Worm (Caenorhabditis elegans) whole organism, L4 larva: Measurements from ENCODE around the gene Y116A8C.468.
"Not testable (repeated sequence)": the region's sequence is repeated elsewhere in the genome, so short reads cannot be mapped to it uniquely, and the experiment has no call there.

Experiments
- F10B5.3 ChIP-seq: sonication (generic microtip); optimal IDR thresholded peaks from 2 replicates; lab custom pipeline; 2016; ENCODE audit warnings: mild to moderate bottlenecking, missing genetic modification characterization, missing compliant biosample characterization
- F49E8.2 ChIP-seq: sonication (generic microtip); optimal IDR thresholded peaks from 2 replicates; lab custom pipeline; 2016; ENCODE audit warnings: missing compliant biosample characterization, mild to moderate bottlenecking, missing genetic modification characterization, borderline replicate concordance
- R02D3.7 ChIP-seq: fragments of 150-350 bp; sonication (generic microtip); optimal IDR thresholded peaks from 3 replicates; lab custom pipeline; 2014; ENCODE audit warnings: missing biosample characterization, missing genetic modification characterization
- Y105C5A.15 ChIP-seq: fragments of 200-800 bp; sonication (Bioruptor generic); IDR thresholded peaks from 2 replicates; pipeline ENCODE4 v1.3.6; 2022; ENCODE audit warnings: missing genetic modification characterization, missing compliant biosample characterization
- Y5F2A.4 ChIP-seq: fragments of 200-800 bp; sonication (Bioruptor generic); optimal IDR thresholded peaks from 2 replicates; lab custom pipeline; 2018; ENCODE audit warnings: mild to moderate bottlenecking, missing genetic modification characterization, missing compliant biosample characterization
- aha-1 ChIP-seq: fragments of 150-350 bp; peaks from one replicate; lab custom pipeline; 2014; ENCODE audit warnings: missing biosample characterization, missing genetic modification characterization
- ama-1 ChIP-seq: fragments of 150-350 bp; optimal IDR thresholded peaks from 2 replicates; lab custom pipeline; 2014; ENCODE audit warnings: inconsistent platforms, mixed read lengths
- ceh-44 ChIP-seq: fragments of 200-800 bp; sonication (Bioruptor generic); IDR thresholded peaks from 2 replicates; pipeline ENCODE4 v1.3.6; 2022; ENCODE audit warnings: missing genetic modification reagents, missing genetic modification characterization, missing compliant biosample characterization
- ceh-82 ChIP-seq: sonication (generic microtip); optimal IDR thresholded peaks from 2 replicates; lab custom pipeline; 2017; ENCODE audit warnings: missing biosample characterization, missing genetic modification characterization
- daf-12 ChIP-seq: fragments of 150-350 bp; optimal IDR thresholded peaks from 2 replicates; lab custom pipeline; 2014; ENCODE audit warnings: missing biosample characterization, missing genetic modification reagents, missing genetic modification characterization
- daf-19 ChIP-seq: fragments of 200-800 bp; sonication (Bioruptor generic); conservative IDR thresholded peaks from 2 replicates; pipeline ENCODE4 v1.3.6; 2022; ENCODE audit warnings: missing genetic modification characterization, missing compliant biosample characterization
- dpl-1 ChIP-seq: fragments of 150-350 bp; optimal IDR thresholded peaks from 2 replicates; lab custom pipeline; 2014; ENCODE audit warnings: missing biosample characterization, missing genetic modification reagents, missing genetic modification characterization
- egl-43 ChIP-seq: fragments of 200-800 bp; sonication (Bioruptor generic); IDR thresholded peaks from 2 replicates; pipeline ENCODE4 v1.3.6; 2022; ENCODE audit warnings: missing genetic modification reagents, missing genetic modification characterization, missing compliant biosample characterization
- gei-8 ChIP-seq: fragments of 200-800 bp; sonication (Bioruptor generic); optimal IDR thresholded peaks from 2 replicates; lab custom pipeline; 2018; ENCODE audit warnings: mild to moderate bottlenecking, missing genetic modification characterization, missing compliant biosample characterization
- lim-7 ChIP-seq: fragments of 200-800 bp; sonication (Bioruptor generic); IDR thresholded peaks from 2 replicates; pipeline ENCODE4 v1.3.6; 2022; ENCODE audit warnings: missing genetic modification characterization, missing compliant biosample characterization
- lin-1 ChIP-seq: fragments of 200-800 bp; sonication (Bioruptor generic); IDR thresholded peaks from 2 replicates; pipeline ENCODE4 v1.3.6; 2022; ENCODE audit warnings: missing genetic modification reagents, missing genetic modification characterization, missing compliant biosample characterization
- lin-13 ChIP-seq: fragments of 150-350 bp; optimal IDR thresholded peaks from 2 replicates; lab custom pipeline; 2014; ENCODE audit warnings: missing biosample characterization, missing genetic modification reagents, missing genetic modification characterization
- lin-38 ChIP-seq: fragments of 200-800 bp; sonication (Bioruptor generic); IDR thresholded peaks from 2 replicates; pipeline ENCODE4 v1.3.6; 2022; ENCODE audit warnings: missing genetic modification reagents, missing genetic modification characterization, missing compliant biosample characterization
- mes-2 ChIP-seq: sonication (generic microtip); optimal IDR thresholded peaks from 2 replicates; lab custom pipeline; 2016; ENCODE audit warnings: missing genotype, mild to moderate bottlenecking, missing genetic modification characterization, missing compliant biosample characterization; ENCODE audit not compliant: poor library complexity, severe bottlenecking
- nhr-11 ChIP-seq: fragments of 150-350 bp; optimal IDR thresholded peaks from 2 replicates; lab custom pipeline; 2014; ENCODE audit warnings: missing biosample characterization, missing genetic modification characterization
- nhr-42 ChIP-seq: fragments of 200-800 bp; sonication (Bioruptor generic); IDR thresholded peaks from 2 replicates; pipeline ENCODE4 v1.3.6; 2022; ENCODE audit warnings: missing genetic modification characterization, missing compliant biosample characterization
- saeg-2 ChIP-seq: fragments of 200-800 bp; sonication (Bioruptor generic); IDR thresholded peaks from 2 replicates; pipeline ENCODE4 v1.3.6; 2022; ENCODE audit warnings: missing genetic modification reagents, missing genetic modification characterization, missing compliant biosample characterization
- snpc-1.2 ChIP-seq: fragments of 200-800 bp; sonication (Bioruptor generic); IDR thresholded peaks from 2 replicates; pipeline ENCODE4 v1.3.6; 2022; ENCODE audit warnings: missing genetic modification reagents, missing genetic modification characterization, missing compliant biosample characterization
- tra-1 ChIP-seq: fragments of 200-800 bp; sonication (Bioruptor generic); IDR thresholded peaks from 2 replicates; pipeline ENCODE4 v1.3.6; 2022; ENCODE audit warnings: missing genetic modification reagents, missing genetic modification characterization, missing compliant biosample characterization
- unc-39 ChIP-seq: sonication (generic microtip); optimal IDR thresholded peaks from 2 replicates; lab custom pipeline; 2017; ENCODE audit warnings: missing biosample characterization, missing genetic modification characterization
- unc-62 ChIP-seq, 3 experiments: fragments of 150-350 bp in 1 of 3; sonication (generic microtip); optimal IDR thresholded peaks in 2 of 3; peaks in 1 of 3; 1 replicate in 1 of 3; 2 replicates in 2 of 3; lab custom pipeline; 2014 to 2017; ENCODE audit warnings: missing biosample characterization in 3 of 3, missing genetic modification characterization in 3 of 3, missing genetic modification reagents in 3 of 3, missing genotype in 1 of 3
- zfp-3 ChIP-seq: fragments of 200-800 bp; sonication (Bioruptor generic); conservative IDR thresholded peaks from 2 replicates; pipeline ENCODE4 v1.3.6; 2022; ENCODE audit warnings: missing genetic modification reagents, missing genetic modification characterization, missing compliant biosample characterization

Y116A8C.468 gene

ce11 chrIV:16917831-16918429, at the start of gene Y116A8C.468, which contains the start of gene Y116A8C.469:
Y116A8C.468 (plus strand) TSS chrIV:16918379.
Y116A8C.469 (minus strand) TSS chrIV:16917931.
- no peak for TF ChIP-seq R02D3.7 (tag; lab: Kevin White, UChicago)
- TF ChIP-seq Y105C5A.15 (GFP tag; lab: Robert Waterston, UW): no peak
- no peak for TF ChIP-seq lim-7 (GFP tag; lab: Robert Waterston, UW)
- no peak for TF ChIP-seq saeg-2 (GFP tag; lab: Robert Waterston, UW)
- TF ChIP-seq nhr-42: no peak
- no peak for TF ChIP-seq ama-1 (lab: Kevin White, UChicago)
- no peak for TF ChIP-seq Y5F2A.4
- TF ChIP-seq F10B5.3: no peak
- no peak for TF ChIP-seq lin-13 (GFP tag; lab: Kevin White, UChicago)

ce11 chrIV:16868900-16869299, 49.3 kb upstream of the Y116A8C.468 start, which contains the start of gene T06A10.106:
T06A10.106 (minus strand) TSS chrIV:16869000.
- no peak for TF ChIP-seq F10B5.3
- no peak for TF ChIP-seq daf-19
- TF ChIP-seq, all 104 proteins: peak for 0

- TF ChIP-seq snpc-1.2 (GFP tag; lab: Robert Waterston, UW): 0 out of 2 replicates have a peak, but pooled peaks have one; percentile 48
These were observed 35.8 kb upstream of the Y116A8C.468 start for ce11 chrIV:16882414-16882813.

- no peak for TF ChIP-seq ceh-82 (tag; lab: Kevin White, UChicago)
- no peak for TF ChIP-seq dpl-1 (GFP tag; lab: Kevin White, UChicago)
- peak; percentile 65 for TF ChIP-seq snpc-1.2 (GFP tag; lab: Robert Waterston, UW)
- TF ChIP-seq F49E8.2 (tag; lab: Kevin White, UChicago): no peak
- no peak for TF ChIP-seq lin-1 (GFP tag; lab: Robert Waterston, UW)
- no peak for TF ChIP-seq daf-19
- no peak for TF ChIP-seq egl-43 (GFP tag; lab: Robert Waterston, UW)
These were observed 29.6 kb upstream of the Y116A8C.468 start for ce11 chrIV:16888580-16888979.

- TF ChIP-seq unc-39; lin-1 (GFP tag; lab: Robert Waterston, UW); nhr-11 (tag; lab: Kevin White, UChicago): not testable (repeated sequence)
- TF ChIP-seq, all 104 proteins: peak for 0; not testable (repeated sequence) for 104
These were observed 22.9 kb upstream of the Y116A8C.468 start, which contains the start of gene T06A10.2 for ce11 chrIV:16895288-16895687. T06A10.2 (plus strand) TSS chrIV:16895588.

ce11 chrIV:16898205-16898604, 20.0 kb upstream of the Y116A8C.468 start:
- no peak for TF ChIP-seq zfp-3 (GFP tag; lab: Robert Waterston, UW)
- TF ChIP-seq lin-1 (GFP tag; lab: Robert Waterston, UW): no peak
- no peak for TF ChIP-seq egl-43 (GFP tag; lab: Robert Waterston, UW)
- peak in 1 of 2 experiments; percentile 91 for TF ChIP-seq unc-62 (GFP tag; optimal IDR thresholded peaks at IDR 0.05 in 1 of 2; lab: Kevin White, UChicago)
- no peak for TF ChIP-seq unc-62 (tag; optimal IDR thresholded peaks at IDR 0.05; lab: Kevin White, UChicago)

ce11 chrIV:16915751-16916150, 2.4 kb upstream of the Y116A8C.468 start, which contains the start of gene Y116A8C.3:
Y116A8C.3 (plus strand) TSS chrIV:16916051.
- TF ChIP-seq snpc-1.2 (GFP tag; lab: Robert Waterston, UW) (0 out of 2 replicates have a peak, but pooled peaks have one; percentile 22), ceh-44 (no peak)

- TF ChIP-seq aha-1 (tag; lab: Kevin White, UChicago) (no peak), gei-8 (GFP tag; lab: Kevin White, UChicago) (no peak), unc-62 (GFP tag; optimal IDR thresholded peaks at IDR 0.05 in 1 of 2; lab: Kevin White, UChicago) (no peak), unc-62 (tag; optimal IDR thresholded peaks at IDR 0.05; lab: Kevin White, UChicago) (no peak), mes-2 (tag; lab: Kevin White, UChicago) (no peak), R02D3.7 (tag; lab: Kevin White, UChicago) (no peak), tra-1 (GFP tag; lab: Robert Waterston, UW) (no peak), lin-38 (GFP tag; lab: Robert Waterston, UW) (no peak), daf-12 (tag; lab: Kevin White, UChicago) (no peak)
These were observed 1.1 kb downstream of the Y116A8C.468 start, which contains the start of the genes Y116A8C.470 and Y116A8C.463 for ce11 chrIV:16919212-16919775. Y116A8C.470 (minus strand) TSS chrIV:16919312. Y116A8C.463 (plus strand) TSS chrIV:16919725.
